Fruit fly (Drosophila melanogaster) whole organism, prepupa: ENCODE data around the gene Axn.

ENCODE experiments used
- CG10631 ChIP-seq: fragments of 200-800 bp; sonication (Bioruptor generic); optimal IDR thresholded peaks from 2 replicates; lab custom pipeline; 2016; ENCODE audit warnings: missing biosample characterization, missing genetic modification characterization
- CG10669 ChIP-seq: fragments of 200-800 bp; sonication (Bioruptor generic); optimal IDR thresholded peaks from 3 replicates; lab custom pipeline; 2018; ENCODE audit warnings: missing biosample characterization, mild to moderate bottlenecking, missing genetic modification characterization, moderate library complexity
- CG11294 ChIP-seq: fragments of 200-800 bp; sonication (Bioruptor generic); IDR thresholded peaks from 2 replicates; pipeline ENCODE4 v1.3.6; 2022; ENCODE audit warnings: missing biosample characterization, missing genetic modification characterization
- CG11762 ChIP-seq: fragments of 200-800 bp; sonication (Bioruptor generic); optimal IDR thresholded peaks from 3 replicates; lab custom pipeline; 2016; ENCODE audit warnings: missing biosample characterization, missing genetic modification characterization; ENCODE audit not compliant: insufficient read depth
- CG11902 ChIP-seq: fragments of 200-800 bp; sonication (Bioruptor generic); optimal IDR thresholded peaks from 3 replicates; lab custom pipeline; 2016; ENCODE audit warnings: missing biosample characterization, missing genetic modification characterization
- CG15336 ChIP-seq: fragments of 200-800 bp; sonication (Bioruptor generic); IDR thresholded peaks from 2 replicates; pipeline ENCODE4 v1.3.6; 2022; ENCODE audit warnings: missing biosample characterization, missing genetic modification characterization
- CG1621 ChIP-seq: fragments of 200-800 bp; sonication (Bioruptor generic); optimal IDR thresholded peaks from 3 replicates; lab custom pipeline; 2018; ENCODE audit warnings: missing biosample characterization, mild to moderate bottlenecking, missing genetic modification characterization
- CG31627 ChIP-seq: fragments of 200-800 bp; sonication (Bioruptor generic); optimal IDR thresholded peaks from 3 replicates; lab custom pipeline; 2016; ENCODE audit warnings: missing biosample characterization, missing genetic modification characterization
- CG32006 ChIP-seq: fragments of 200-800 bp; sonication (Bioruptor generic); optimal IDR thresholded peaks from 3 replicates; lab custom pipeline; 2017; ENCODE audit warnings: missing biosample characterization, mild to moderate bottlenecking, missing genetic modification characterization
- CG34406 ChIP-seq: fragments of 200-800 bp; sonication (Bioruptor generic); optimal IDR thresholded peaks from 3 replicates; lab custom pipeline; 2016; ENCODE audit warnings: missing biosample characterization, missing genetic modification characterization
- CG3919 ChIP-seq: fragments of 200-800 bp; sonication (Bioruptor generic); optimal IDR thresholded peaks from 3 replicates; lab custom pipeline; 2016; ENCODE audit warnings: missing biosample characterization, missing genetic modification characterization
- CG4318 ChIP-seq: fragments of 200-800 bp; sonication (Bioruptor generic); optimal IDR thresholded peaks from 3 replicates; lab custom pipeline; 2017; ENCODE audit warnings: missing biosample characterization, mild to moderate bottlenecking, missing genetic modification characterization
- CG6163 ChIP-seq: fragments of 200-800 bp; sonication (Bioruptor generic); IDR thresholded peaks from 3 replicates; pipeline ENCODE4 v1.3.6; 2022; ENCODE audit warnings: missing biosample characterization, missing genetic modification characterization
- CG6808 ChIP-seq: fragments of 200-800 bp; sonication (Bioruptor generic); optimal IDR thresholded peaks from 3 replicates; lab custom pipeline; 2017; ENCODE audit warnings: missing biosample characterization, missing genetic modification characterization, mild to moderate bottlenecking, moderate library complexity, missing genetic modification reagents
- CG8119 ChIP-seq: fragments of 200-800 bp; sonication (Bioruptor generic); IDR thresholded peaks from 3 replicates; pipeline ENCODE4 v1.3.6; 2022; ENCODE audit warnings: missing biosample characterization, missing genetic modification characterization
- CG8632 ChIP-seq: fragments of 200-800 bp; sonication (Bioruptor generic); optimal IDR thresholded peaks from 3 replicates; lab custom pipeline; 2016; ENCODE audit warnings: missing biosample characterization, missing genetic modification characterization
- Eip75B ChIP-seq: fragments of 200-800 bp; sonication (Bioruptor generic); optimal IDR thresholded peaks from 3 replicates; lab custom pipeline; 2016; ENCODE audit warnings: missing biosample characterization, missing genetic modification characterization
- Ets21C ChIP-seq: fragments of 200-800 bp; sonication (Bioruptor generic); optimal IDR thresholded peaks from 3 replicates; lab custom pipeline; 2016; ENCODE audit warnings: missing biosample characterization, missing genetic modification characterization
- Gug ChIP-seq: fragments of 200-800 bp; sonication (Bioruptor generic); IDR thresholded peaks from 2 replicates; pipeline ENCODE4 v1.3.6; 2022; ENCODE audit warnings: missing biosample characterization, missing genetic modification characterization
- Hr38 ChIP-seq: sonication (Bioruptor generic); optimal IDR thresholded peaks from 2 replicates; lab custom pipeline; 2016; ENCODE audit warnings: missing biosample characterization, missing genetic modification characterization
- Hr39 ChIP-seq: fragments of 200-800 bp; sonication (Bioruptor generic); optimal IDR thresholded peaks from 2 replicates; lab custom pipeline; 2016; ENCODE audit warnings: missing biosample characterization, missing genetic modification characterization
- Hr4 ChIP-seq: fragments of 200-800 bp; sonication (Bioruptor generic); optimal IDR thresholded peaks from 3 replicates; lab custom pipeline; 2016; ENCODE audit warnings: missing biosample characterization, missing genetic modification characterization
- Lpt ChIP-seq: fragments of 200-800 bp; sonication (Bioruptor generic); optimal IDR thresholded peaks from 3 replicates; lab custom pipeline; 2016; ENCODE audit warnings: missing biosample characterization, missing genetic modification characterization
- Met ChIP-seq: fragments of 200-800 bp; sonication (Bioruptor generic); optimal IDR thresholded peaks from 3 replicates; lab custom pipeline; 2016; ENCODE audit warnings: missing biosample characterization, missing genetic modification characterization
- OdsH ChIP-seq: fragments of 200-800 bp; sonication (Bioruptor generic); optimal IDR thresholded peaks from 3 replicates; lab custom pipeline; 2016; ENCODE audit warnings: missing biosample characterization, missing genetic modification characterization
- Sox102F ChIP-seq: fragments of 200-800 bp; sonication (Bioruptor generic); optimal IDR thresholded peaks from 2 replicates; lab custom pipeline; 2016; ENCODE audit warnings: missing biosample characterization, mild to moderate bottlenecking, missing genetic modification characterization
- achi ChIP-seq: fragments of 200-800 bp; sonication (Bioruptor generic); optimal IDR thresholded peaks from 3 replicates; lab custom pipeline; 2016; ENCODE audit warnings: missing biosample characterization, missing genetic modification characterization
- cyc ChIP-seq: fragments of 200-800 bp; sonication (Bioruptor generic); optimal IDR thresholded peaks from 3 replicates; lab custom pipeline; 2016; ENCODE audit warnings: missing biosample characterization, missing genetic modification characterization
- dac ChIP-seq: fragments of 200-800 bp; sonication (Bioruptor generic); optimal IDR thresholded peaks from 2 replicates; lab custom pipeline; 2017; ENCODE audit warnings: missing biosample characterization, mild to moderate bottlenecking, missing genetic modification characterization
- eg ChIP-seq: fragments of 200-800 bp; sonication (Bioruptor generic); IDR thresholded peaks from 3 replicates; pipeline ENCODE4 v1.3.6; 2022; ENCODE audit warnings: missing biosample characterization, missing genetic modification characterization
- esn ChIP-seq: fragments of 200-800 bp; sonication (Bioruptor generic); optimal IDR thresholded peaks from 2 replicates; lab custom pipeline; 2016; ENCODE audit warnings: missing biosample characterization, mild to moderate bottlenecking, missing genetic modification characterization, moderate library complexity
- fd59A ChIP-seq: fragments of 200-800 bp; sonication (Bioruptor generic); optimal IDR thresholded peaks from 2 replicates; lab custom pipeline; 2017; ENCODE audit warnings: missing biosample characterization, mild to moderate bottlenecking, missing genetic modification characterization, missing genetic modification reagents
- fkh ChIP-seq: fragments of 200-800 bp; sonication (Bioruptor generic); optimal IDR thresholded peaks from 3 replicates; lab custom pipeline; 2017; ENCODE audit warnings: missing biosample characterization, mild to moderate bottlenecking, missing genetic modification characterization, moderate library complexity
- net ChIP-seq: fragments of 200-800 bp; sonication (Bioruptor generic); optimal IDR thresholded peaks from 3 replicates; lab custom pipeline; 2016; ENCODE audit warnings: missing biosample characterization, missing genetic modification characterization
- pdm3 ChIP-seq: fragments of 200-800 bp; sonication (Bioruptor generic); optimal IDR thresholded peaks from 3 replicates; lab custom pipeline; 2016; ENCODE audit warnings: missing biosample characterization, missing genetic modification characterization
- salr ChIP-seq, 2 experiments: fragments of 200-800 bp; sonication (Bioruptor generic); optimal IDR thresholded peaks; 3 replicates each; lab custom pipeline; 2016 to 2018; ENCODE audit warnings: missing biosample characterization in 2 of 2, missing genetic modification characterization in 2 of 2, mild to moderate bottlenecking in 1 of 2
- spab ChIP-seq: fragments of 200-800 bp; sonication (Bioruptor generic); optimal IDR thresholded peaks from 2 replicates; lab custom pipeline; 2017; ENCODE audit warnings: missing biosample characterization, mild to moderate bottlenecking, missing genetic modification characterization, missing genetic modification reagents
- ss ChIP-seq, 2 experiments: fragments of 200-800 bp; sonication (Bioruptor generic); optimal IDR thresholded peaks; 2 replicates in 1 of 2; 3 replicates in 1 of 2; lab custom pipeline; 2017 to 2018; ENCODE audit warnings: mild to moderate bottlenecking in 2 of 2, missing biosample characterization in 2 of 2, missing genetic modification characterization in 2 of 2, moderate library complexity in 1 of 2
- svp ChIP-seq: fragments of 200-800 bp; sonication (Bioruptor generic); peaks from one replicate; lab custom pipeline; 2016; ENCODE audit warnings: missing biosample characterization, missing genetic modification characterization
- topi ChIP-seq: fragments of 200-800 bp; sonication (Bioruptor generic); optimal IDR thresholded peaks from 3 replicates; lab custom pipeline; 2016; ENCODE audit warnings: missing biosample characterization, missing genetic modification characterization
- vri ChIP-seq: fragments of 200-800 bp; sonication (Bioruptor generic); optimal IDR thresholded peaks from 3 replicates; lab custom pipeline; 2016; ENCODE audit warnings: missing biosample characterization, mild to moderate bottlenecking, missing genetic modification characterization

Gene Axn

dm6 chr3R:29983073-29983544 lies 39.5 kb upstream of the Axn start, which contains the start of gene CG7896 (continued):
- TF ChIP-seq svp (GFP tag; lab: Kevin White, UChicago) (peak; percentile 97), net (peak; percentile 78), dac (peak; percentile 67), CG11294 (GFP tag; lab: Robert Waterston, UW) (peak; percentile 80), Gug (GFP tag; lab: Robert Waterston, UW) (peak; percentile 80), fkh (GFP tag; lab: Kevin White, UChicago) (peak; percentile 12), CG6808 (GFP tag; lab: Kevin White, UChicago) (peak; percentile 80), CG15336 (GFP tag; lab: Robert Waterston, UW) (peak; percentile 93), CG34406 (peak; percentile 86), Hr39 (peak; percentile 59), esn (GFP tag; lab: Kevin White, UChicago) (peak; percentile 90), OdsH (no peak), CG32006 (GFP tag; lab: Kevin White, UChicago) (peak; percentile 91), achi (peak; percentile 87), Ets21C (GFP tag; lab: Kevin White, UChicago) (peak; percentile 69), salr (GFP tag; optimal IDR thresholded peaks at IDR 0.05; lab: Kevin White, UChicago) (peak; percentile 18 to 72), CG8119 (GFP tag; lab: Robert Waterston, UW) (peak; percentile 93), CG6163 (GFP tag; lab: Robert Waterston, UW) (peak; percentile 93), CG4318 (GFP tag; lab: Kevin White, UChicago) (no peak), CG11762 (GFP tag; lab: Kevin White, UChicago) (peak; percentile 65), CG31627 (GFP tag; lab: Kevin White, UChicago) (peak; percentile 67), vri (GFP tag; lab: Kevin White, UChicago) (peak; percentile 72), ss (GFP tag; optimal IDR thresholded peaks at IDR 0.05; lab: Kevin White, UChicago) (peak; percentile 56 to 86), CG10631 (peak; percentile 86), Hr38 (GFP tag; lab: Kevin White, UChicago) (no peak), spab (GFP tag; lab: Kevin White, UChicago) (peak; percentile 69), CG11902 (GFP tag; lab: Kevin White, UChicago) (peak; percentile 76)

- TF ChIP-seq esn (GFP tag; lab: Kevin White, UChicago) (no peak), Ets21C (GFP tag; lab: Kevin White, UChicago) (no peak), CG11902 (GFP tag; lab: Kevin White, UChicago) (no peak), ss (GFP tag; optimal IDR thresholded peaks at IDR 0.05; lab: Kevin White, UChicago) (peak in 1 of 2 experiments; percentile 31), vri (GFP tag; lab: Kevin White, UChicago) (no peak)
These were observed 38.8 kb upstream of the Axn start for dm6 chr3R:29983886-29984285.

- TF ChIP-seq topi (no peak), Hr4 (GFP tag; lab: Kevin White, UChicago) (no peak), svp (GFP tag; lab: Kevin White, UChicago) (no peak), eg (no peak), CG6808 (GFP tag; lab: Kevin White, UChicago) (no peak), fd59A (GFP tag; lab: Kevin White, UChicago) (no peak)
These were observed 37.4 kb upstream of the Axn start for dm6 chr3R:29985219-29985618.

- TF ChIP-seq fkh (GFP tag; lab: Kevin White, UChicago): peak; percentile 67
- TF ChIP-seq spab (GFP tag; lab: Kevin White, UChicago): no peak
These were observed 32.0 kb upstream of the Axn start for dm6 chr3R:29990681-29991080.

dm6 chr3R:29993134-29993533 lies 29.5 kb upstream of the Axn start, which contains the start of gene Acph-1:
Acph-1 (minus strand) TSS chr3R:29993411.
- TF ChIP-seq CG6808 (GFP tag; lab: Kevin White, UChicago) (no peak), achi (no peak), pdm3 (GFP tag; lab: Kevin White, UChicago) (no peak), CG8119 (GFP tag; lab: Robert Waterston, UW) (no peak), CG1621 (tag; lab: Kevin White, UChicago) (peak; percentile 1), vri (GFP tag; lab: Kevin White, UChicago) (no peak), fkh (GFP tag; lab: Kevin White, UChicago) (peak; percentile 6), CG11762 (GFP tag; lab: Kevin White, UChicago) (no peak), CG6163 (GFP tag; lab: Robert Waterston, UW) (no peak), Eip75B (GFP tag; lab: Kevin White, UChicago) (no peak), cyc (no peak), Ets21C (GFP tag; lab: Kevin White, UChicago) (no peak), CG8632 (GFP tag; lab: Kevin White, UChicago) (no peak), salr (GFP tag; optimal IDR thresholded peaks at IDR 0.05; lab: Kevin White, UChicago) (no peak), CG10669 (GFP tag; lab: Kevin White, UChicago) (no peak), OdsH (no peak), Met (GFP tag; lab: Kevin White, UChicago) (no peak), fd59A (GFP tag; lab: Kevin White, UChicago) (no peak), CG3919 (GFP tag; lab: Kevin White, UChicago) (no peak), Lpt (no peak), ss (GFP tag; optimal IDR thresholded peaks at IDR 0.05; lab: Kevin White, UChicago) (no peak), Sox102F (GFP tag; lab: Kevin White, UChicago) (no peak)
